Worm (Caenorhabditis elegans) whole organism, L3 larva: ENCODE results near the gene ZK742.4.

Experiments
- R02D3.7 ChIP-seq: fragments of 150-350 bp; optimal IDR thresholded peaks from 2 replicates; lab custom pipeline; 2014; ENCODE audit warnings: missing biosample characterization, missing genetic modification characterization
- aly-2 ChIP-seq: fragments of 150-350 bp; optimal IDR thresholded peaks from 2 replicates; lab custom pipeline; 2014; ENCODE audit warnings: missing biosample characterization, missing genetic modification characterization
- ama-1 ChIP-seq: fragments of 150-350 bp; optimal IDR thresholded peaks from 2 replicates; lab custom pipeline; 2018
- ceh-16 ChIP-seq: sonication (generic microtip); optimal IDR thresholded peaks from 2 replicates; lab custom pipeline; 2017; ENCODE audit warnings: missing biosample characterization, missing genetic modification characterization
- ceh-82 ChIP-seq: fragments of 150-350 bp; optimal IDR thresholded peaks from 2 replicates; lab custom pipeline; 2014; ENCODE audit warnings: missing biosample characterization, missing genetic modification characterization
- ceh-9 ChIP-seq: sonication (generic microtip); optimal IDR thresholded peaks from 2 replicates; lab custom pipeline; 2018; ENCODE audit warnings: missing biosample characterization, missing genetic modification characterization
- elt-1 ChIP-seq: fragments of 150-350 bp; optimal IDR thresholded peaks from 2 replicates; lab custom pipeline; 2014; ENCODE audit warnings: missing biosample characterization, missing genetic modification characterization
- elt-3 ChIP-seq, 3 experiments: fragments of 150-350 bp in 1 of 3; sonication (generic microtip) in 2 of 3; optimal IDR thresholded peaks; 2 replicates in 2 of 3; 4 replicates in 1 of 3; lab custom pipeline; 2014 to 2017; ENCODE audit warnings: missing biosample characterization in 3 of 3, missing genetic modification characterization in 3 of 3
- eor-1 ChIP-seq, 2 experiments: fragments of 150-350 bp; optimal IDR thresholded peaks; 2 replicates each; lab custom pipeline; 2014 to 2018; ENCODE audit warnings: missing biosample characterization in 2 of 2, missing genetic modification characterization in 2 of 2
- fkh-10 ChIP-seq: sonication (generic microtip); optimal IDR thresholded peaks from 2 replicates; lab custom pipeline; 2017; ENCODE audit warnings: missing biosample characterization, missing genetic modification reagents, missing genetic modification characterization
- jun-1 ChIP-seq: fragments of 150-350 bp; optimal IDR thresholded peaks from 2 replicates; lab custom pipeline; 2014; ENCODE audit warnings: missing biosample characterization, missing genetic modification reagents, missing genetic modification characterization
- lin-15B ChIP-seq: fragments of 150-350 bp; optimal IDR thresholded peaks from 2 replicates; lab custom pipeline; 2014; ENCODE audit warnings: missing biosample characterization, missing genetic modification characterization
- lin-39 ChIP-seq: fragments of 150-350 bp; optimal IDR thresholded peaks from 2 replicates; lab custom pipeline; 2018; ENCODE audit warnings: missing biosample characterization, missing genetic modification reagents, missing genetic modification characterization
- mdl-1 ChIP-seq: fragments of 150-350 bp; optimal IDR thresholded peaks from 2 replicates; lab custom pipeline; 2014; ENCODE audit warnings: missing biosample characterization, missing genetic modification characterization
- nfya-1 ChIP-seq: sonication (generic microtip); optimal IDR thresholded peaks from 2 replicates; lab custom pipeline; 2017; ENCODE audit warnings: missing genetic modification characterization, mild to moderate bottlenecking, missing compliant biosample characterization, antibody characterized with exemption, moderate library complexity; ENCODE audit not compliant: insufficient read depth
- nhr-11 ChIP-seq: fragments of 150-350 bp; optimal IDR thresholded peaks from 2 replicates; lab custom pipeline; 2014; ENCODE audit warnings: missing biosample characterization, missing genetic modification characterization
- nhr-12 ChIP-seq: fragments of 150-350 bp; optimal IDR thresholded peaks from 2 replicates; lab custom pipeline; 2014; ENCODE audit warnings: missing biosample characterization, missing genetic modification characterization
- nhr-23 ChIP-seq: fragments of 150-350 bp; optimal IDR thresholded peaks from 2 replicates; lab custom pipeline; 2014; ENCODE audit warnings: missing biosample characterization, missing genetic modification reagents, missing genetic modification characterization
- nhr-237 ChIP-seq: fragments of 150-350 bp; optimal IDR thresholded peaks from 2 replicates; lab custom pipeline; 2014; ENCODE audit warnings: missing biosample characterization, missing genetic modification characterization
- nhr-25 ChIP-seq: sonication (generic microtip); optimal IDR thresholded peaks from 2 replicates; lab custom pipeline; 2017; ENCODE audit warnings: missing biosample characterization, missing genetic modification characterization
- nhr-28 ChIP-seq: fragments of 150-350 bp; optimal IDR thresholded peaks from 2 replicates; lab custom pipeline; 2014; ENCODE audit warnings: missing biosample characterization, missing genetic modification characterization
- nhr-43 ChIP-seq: sonication (generic microtip); optimal IDR thresholded peaks from 2 replicates; lab custom pipeline; 2016; ENCODE audit warnings: mild to moderate bottlenecking, missing genetic modification characterization, missing compliant biosample characterization; ENCODE audit not compliant: poor library complexity, severe bottlenecking
- nhr-76 ChIP-seq: fragments of 150-350 bp; sonication (generic microtip); optimal IDR thresholded peaks from 5 replicates; lab custom pipeline; 2014; ENCODE audit warnings: missing biosample characterization, missing genetic modification characterization
- nhr-77 ChIP-seq: fragments of 150-350 bp; optimal IDR thresholded peaks from 2 replicates; lab custom pipeline; 2014; ENCODE audit warnings: missing biosample characterization, missing genetic modification characterization
- pqm-1 ChIP-seq: fragments of 150-350 bp; optimal IDR thresholded peaks from 2 replicates; lab custom pipeline; 2017; ENCODE audit warnings: missing biosample characterization, missing genetic modification characterization, inconsistent platforms
- snpc-4 ChIP-seq: fragments of 150-350 bp; optimal IDR thresholded peaks from 2 replicates; lab custom pipeline; 2014; ENCODE audit warnings: missing biosample characterization, missing genetic modification characterization
- zag-1 ChIP-seq: fragments of 150-350 bp; optimal IDR thresholded peaks from 2 replicates; lab custom pipeline; 2014; ENCODE audit warnings: missing biosample characterization, missing genetic modification characterization
- ztf-11 ChIP-seq: fragments of 150-350 bp; optimal IDR thresholded peaks from 2 replicates; lab custom pipeline; 2014; ENCODE audit warnings: missing biosample characterization, missing genetic modification characterization
- ztf-4 ChIP-seq: fragments of 150-350 bp; optimal IDR thresholded peaks from 2 replicates; lab custom pipeline; 2014; ENCODE audit warnings: missing biosample characterization, missing genetic modification characterization

Gene ZK742.4

DNA sequence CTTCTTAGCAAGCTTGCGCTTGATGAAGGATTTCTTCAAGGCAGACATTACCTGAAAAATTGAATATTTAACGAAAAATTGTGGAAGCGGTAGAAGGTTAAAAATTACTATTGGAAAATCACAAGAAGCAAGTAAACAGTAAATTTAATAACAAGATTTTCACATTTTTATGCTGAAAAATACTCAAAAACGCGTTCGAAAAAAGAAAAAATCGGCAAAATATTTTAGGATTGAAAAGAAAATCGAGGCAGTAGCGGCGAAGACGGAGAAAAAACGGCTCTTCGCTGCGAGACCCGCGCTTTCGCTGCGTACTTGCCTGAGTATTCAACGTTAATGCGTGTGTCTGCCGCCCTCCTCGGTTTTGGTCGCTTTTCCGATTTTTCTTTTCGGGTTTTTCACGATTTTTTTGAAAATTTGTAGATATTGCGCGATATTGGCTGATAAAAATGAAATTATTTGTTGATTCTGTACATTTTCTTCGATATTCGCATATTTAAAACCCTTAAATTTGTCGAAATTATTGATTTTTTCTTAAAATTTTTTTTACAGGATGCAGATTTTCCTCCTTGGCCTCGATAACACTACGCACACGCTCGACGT lies 35.5 kb downstream of the ZK742.4 start, which contains the start of the genes rpl-39 and rps-30 (continued):
- TF ChIP-seq snpc-4, result peak; percentile 62
- no peak for TF ChIP-seq mdl-1 (tag; lab: Kevin White, UChicago)
- TF ChIP-seq nhr-11 (tag; lab: Kevin White, UChicago), result peak; percentile 53

DNA sequence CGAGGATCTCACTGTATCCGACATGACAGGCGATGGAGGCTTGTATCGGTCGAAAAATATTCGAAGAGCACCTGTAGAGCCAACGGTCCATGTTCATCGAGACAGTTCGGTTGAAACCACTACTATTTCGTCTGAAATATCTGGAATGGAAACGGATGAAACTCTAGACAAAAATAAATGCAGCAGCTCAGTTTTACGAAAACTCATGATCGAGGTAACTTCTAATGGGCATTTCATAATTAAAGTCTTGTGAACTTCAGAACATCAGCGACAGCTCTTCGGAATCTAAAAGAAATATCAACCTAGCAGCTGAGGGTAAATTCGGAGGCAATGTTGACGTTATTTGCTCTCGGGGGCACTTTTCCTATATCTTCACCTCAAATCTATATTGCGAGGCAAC lies 36.4 kb downstream of the ZK742.4 start:
- TF ChIP-seq nhr-25 (tag; lab: Kevin White, UChicago), result no peak
- no peak for TF ChIP-seq nhr-237 (tag; lab: Kevin White, UChicago)
- peak; percentile 32 for TF ChIP-seq ama-1 (lab: Kevin White, UChicago)
- TF ChIP-seq nhr-43 (tag; lab: Kevin White, UChicago), result peak; percentile 47
- TF ChIP-seq fkh-10 (GFP tag; lab: Kevin White, UChicago), result no peak
- TF ChIP-seq ceh-9 (tag; lab: Kevin White, UChicago), result no peak
- no peak for TF ChIP-seq nhr-11 (tag; lab: Kevin White, UChicago)
- TF ChIP-seq R02D3.7, result no peak
- TF ChIP-seq nhr-28 (tag; lab: Kevin White, UChicago), result no peak
- TF ChIP-seq nhr-23, result no peak
- no peak for TF ChIP-seq snpc-4

DNA sequence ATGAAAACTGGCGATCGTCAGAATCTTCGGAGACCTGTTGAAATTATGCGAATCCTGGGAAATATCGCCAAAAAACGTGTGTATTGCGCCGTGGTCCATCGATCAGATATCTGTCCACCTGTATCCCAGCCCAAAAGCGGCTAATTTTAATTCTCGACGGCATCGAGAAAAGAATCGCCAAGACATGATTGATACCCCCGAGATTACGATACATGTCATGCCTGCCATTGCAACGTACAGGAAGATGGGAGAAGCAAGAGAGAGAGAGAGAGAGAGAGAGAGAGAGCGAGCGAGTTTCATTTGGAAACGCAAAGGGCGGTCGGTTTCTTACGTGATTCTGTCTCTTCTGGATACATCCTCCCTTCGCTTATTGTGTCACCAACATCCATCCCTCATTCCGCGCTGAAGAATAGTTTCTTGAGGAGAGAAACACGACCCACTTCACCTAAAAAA lies 37.4 kb downstream of the ZK742.4 start, which contains the start of gene grl-10:
TSS of gene grl-10 (plus strand) at position 403 of the 453 bp plus-strand sequence.
- no peak for TF ChIP-seq jun-1
- no peak for TF ChIP-seq mdl-1 (tag; lab: Kevin White, UChicago)
- TF ChIP-seq pqm-1, result no peak
- TF ChIP-seq lin-15B (tag; lab: Kevin White, UChicago), result no peak
- peak; percentile 61 for TF ChIP-seq nhr-43 (tag; lab: Kevin White, UChicago)
- TF ChIP-seq aly-2, result no peak
- TF ChIP-seq nhr-76, result no peak

DNA sequence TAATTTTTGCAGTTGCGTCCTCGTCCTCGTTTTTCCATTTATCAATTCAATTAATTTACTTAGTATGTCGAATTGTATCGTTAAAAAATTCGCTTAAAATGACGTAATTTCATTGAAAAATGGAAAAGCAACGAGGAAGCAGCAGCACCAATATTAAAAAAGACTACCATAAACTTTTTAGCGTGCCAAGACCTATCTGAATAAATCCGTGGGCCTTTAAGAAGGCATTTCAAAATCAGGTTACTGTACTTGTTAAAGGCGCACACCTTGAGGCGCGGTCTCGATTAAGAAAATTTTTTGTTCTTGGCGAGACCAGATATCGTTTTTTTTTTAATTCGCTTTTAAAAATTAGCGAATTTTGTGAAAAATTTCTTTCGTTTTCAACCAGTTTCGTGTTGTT lies 37.9 kb downstream of the ZK742.4 start:
- TF ChIP-seq ztf-11 (tag; lab: Kevin White, UChicago) (no peak), elt-3 (tag; optimal IDR thresholded peaks at IDR 0.05; lab: Kevin White, UChicago) (no peak), nhr-12 (no peak), nhr-23 (no peak), ceh-82 (no peak), nhr-77 (tag; lab: Kevin White, UChicago) (no peak), nfya-1 (tag; lab: Kevin White, UChicago) (no peak), elt-1 (no peak)

DNA sequence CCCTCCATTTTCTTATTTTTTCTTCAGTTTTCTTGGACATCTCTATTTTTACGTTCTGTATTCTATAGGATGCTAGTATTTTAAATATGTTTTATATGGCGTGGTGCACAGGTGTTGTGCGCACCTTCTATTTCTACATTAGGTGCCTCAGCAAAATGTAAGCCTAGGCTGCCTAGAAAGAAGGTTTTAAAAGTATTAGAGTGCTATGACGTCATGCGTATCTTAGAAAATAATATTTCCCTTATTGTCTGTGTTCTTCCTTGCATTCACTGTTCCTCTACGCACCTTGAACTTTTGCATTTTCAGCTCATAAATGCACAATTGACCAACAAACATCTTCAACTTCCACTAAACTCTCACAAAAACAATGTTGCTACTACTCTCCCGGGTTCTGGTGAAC lies 40.6 kb downstream of the ZK742.4 start, which contains the start of gene frpr-3:
TSS of gene frpr-3 (plus strand) at position 301 of the 400 bp plus-strand sequence.
- TF ChIP-seq eor-1 (tag; optimal IDR thresholded peaks at IDR 0.05; lab: Kevin White, UChicago) (no peak), ceh-82 (no peak), ztf-11 (tag; lab: Kevin White, UChicago) (no peak), zag-1 (no peak), lin-39 (tag; lab: Kevin White, UChicago) (no peak), nhr-12 (no peak), R02D3.7 (no peak), ztf-4 (no peak), nhr-77 (tag; lab: Kevin White, UChicago) (no peak), ceh-16 (tag; lab: Kevin White, UChicago) (no peak)

DNA sequence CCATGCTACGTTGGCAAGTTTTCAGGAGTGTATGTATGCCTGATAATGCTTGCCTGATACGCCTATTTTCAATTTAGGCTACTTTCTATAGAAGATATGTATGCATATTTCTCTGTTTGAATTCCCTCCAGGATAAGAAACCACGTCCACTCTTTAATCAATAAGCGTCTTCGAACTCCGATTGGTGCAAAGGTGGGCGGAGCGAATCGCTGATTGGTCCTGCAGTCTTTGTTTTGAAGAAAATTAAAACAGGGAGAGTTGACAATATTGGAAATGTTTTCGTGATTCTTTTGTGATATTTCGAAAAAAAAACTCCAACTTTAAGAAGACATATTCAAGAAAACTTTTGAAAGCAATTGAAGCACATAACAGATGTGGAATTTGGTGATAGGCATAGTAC lies 49.7 kb downstream of the ZK742.4 start:
- TF ChIP-seq ztf-11 (tag; lab: Kevin White, UChicago) (no peak), lin-15B (tag; lab: Kevin White, UChicago) (no peak), elt-3 (tag; optimal IDR thresholded peaks at IDR 0.05; lab: Kevin White, UChicago) (no peak), nhr-237 (tag; lab: Kevin White, UChicago) (no peak), nfya-1 (tag; lab: Kevin White, UChicago) (peak; percentile 83), nhr-77 (tag; lab: Kevin White, UChicago) (no peak)
